Worm (Caenorhabditis elegans) whole organism, L4 larva: ENCODE results near the gene sdc-1.

ENCODE experiments used
- F26F4.8 ChIP-seq: fragments of 200-800 bp; sonication (Bioruptor generic); conservative IDR thresholded peaks from 2 replicates; pipeline ENCODE4 v1.3.6; 2022; ENCODE audit warnings: missing genetic modification characterization, missing compliant biosample characterization
- ZK337.2 ChIP-seq: fragments of 200-800 bp; sonication (Bioruptor generic); IDR thresholded peaks from 2 replicates; pipeline ENCODE4 v1.3.6; 2022; ENCODE audit warnings: missing genetic modification reagents, missing genetic modification characterization, missing compliant biosample characterization
- ZK546.5 ChIP-seq, 2 experiments: sonication (generic microtip); optimal IDR thresholded peaks; 2 replicates each; lab custom pipeline; 2017; ENCODE audit warnings: missing biosample characterization in 2 of 2, missing genetic modification characterization in 2 of 2
- aha-1 ChIP-seq: fragments of 150-350 bp; peaks from one replicate; lab custom pipeline; 2014; ENCODE audit warnings: missing biosample characterization, missing genetic modification characterization
- attf-4 ChIP-seq: sonication (generic microtip); optimal IDR thresholded peaks from 3 replicates; lab custom pipeline; 2017; ENCODE audit warnings: missing biosample characterization, missing genetic modification characterization
- ceh-44 ChIP-seq: fragments of 200-800 bp; sonication (Bioruptor generic); IDR thresholded peaks from 2 replicates; pipeline ENCODE4 v1.3.6; 2022; ENCODE audit warnings: missing genetic modification reagents, missing genetic modification characterization, missing compliant biosample characterization
- daf-19 ChIP-seq: fragments of 200-800 bp; sonication (Bioruptor generic); conservative IDR thresholded peaks from 2 replicates; pipeline ENCODE4 v1.3.6; 2022; ENCODE audit warnings: missing genetic modification characterization, missing compliant biosample characterization
- daf-8 ChIP-seq: fragments of 200-800 bp; sonication (Bioruptor generic); IDR thresholded peaks from 2 replicates; pipeline ENCODE4 v1.3.6; 2022; ENCODE audit warnings: missing genetic modification characterization, missing compliant biosample characterization
- dmd-6 ChIP-seq: fragments of 200-800 bp; sonication (Bioruptor generic); IDR thresholded peaks from 2 replicates; pipeline ENCODE4 v1.3.6; 2022; ENCODE audit warnings: missing genetic modification reagents, missing genetic modification characterization, missing compliant biosample characterization
- dmd-9 ChIP-seq: fragments of 200-800 bp; sonication (Bioruptor generic); IDR thresholded peaks from 2 replicates; pipeline ENCODE4 v1.3.6; 2022; ENCODE audit warnings: missing genetic modification reagents, missing genetic modification characterization, missing compliant biosample characterization
- duxl-1 ChIP-seq: sonication (generic microtip); optimal IDR thresholded peaks from 2 replicates; lab custom pipeline; 2016; ENCODE audit warnings: mild to moderate bottlenecking, missing genetic modification characterization, moderate library complexity, missing compliant biosample characterization; ENCODE audit not compliant: poor library complexity
- dve-1 ChIP-seq: sonication (generic microtip); optimal IDR thresholded peaks from 2 replicates; lab custom pipeline; 2017; ENCODE audit warnings: antibody characterized with exemption, mild to moderate bottlenecking, missing genetic modification characterization, missing compliant biosample characterization; ENCODE audit not compliant: insufficient read depth
- egl-43 ChIP-seq: fragments of 200-800 bp; sonication (Bioruptor generic); IDR thresholded peaks from 2 replicates; pipeline ENCODE4 v1.3.6; 2022; ENCODE audit warnings: missing genetic modification reagents, missing genetic modification characterization, missing compliant biosample characterization
- hlh-11 ChIP-seq: fragments of 200-800 bp; sonication (Bioruptor generic); optimal IDR thresholded peaks from 2 replicates; lab custom pipeline; 2018; ENCODE audit warnings: mild to moderate bottlenecking, missing genetic modification characterization, missing compliant biosample characterization
- hlh-30 ChIP-seq: sonication (generic microtip); optimal IDR thresholded peaks from 2 replicates; lab custom pipeline; 2017; ENCODE audit warnings: antibody characterized with exemption, mild to moderate bottlenecking, missing genetic modification characterization, missing compliant biosample characterization; ENCODE audit not compliant: insufficient read depth
- hmg-1.1 ChIP-seq: fragments of 200-800 bp; sonication (Bioruptor generic); IDR thresholded peaks from 2 replicates; pipeline ENCODE4 v1.3.6; 2022; ENCODE audit warnings: missing genetic modification reagents, missing genetic modification characterization, missing compliant biosample characterization
- lim-7 ChIP-seq: fragments of 200-800 bp; sonication (Bioruptor generic); IDR thresholded peaks from 2 replicates; pipeline ENCODE4 v1.3.6; 2022; ENCODE audit warnings: missing genetic modification characterization, missing compliant biosample characterization
- lin-29 ChIP-seq: fragments of 200-800 bp; sonication (Bioruptor generic); IDR thresholded peaks from 2 replicates; pipeline ENCODE4 v1.3.6; 2022; ENCODE audit warnings: missing genetic modification reagents, missing genetic modification characterization, missing compliant biosample characterization
- lin-38 ChIP-seq: fragments of 200-800 bp; sonication (Bioruptor generic); IDR thresholded peaks from 2 replicates; pipeline ENCODE4 v1.3.6; 2022; ENCODE audit warnings: missing genetic modification reagents, missing genetic modification characterization, missing compliant biosample characterization
- lin-39 ChIP-seq: fragments of 150-350 bp; optimal IDR thresholded peaks from 2 replicates; lab custom pipeline; 2014; ENCODE audit warnings: missing biosample characterization, missing genetic modification reagents, missing genetic modification characterization
- madf-9 ChIP-seq: fragments of 200-800 bp; sonication (Bioruptor generic); conservative IDR thresholded peaks from 2 replicates; pipeline ENCODE4 v1.3.6; 2022; ENCODE audit warnings: missing genetic modification reagents, missing genetic modification characterization, missing compliant biosample characterization
- mdt-29 ChIP-seq: fragments of 200-800 bp; sonication (Bioruptor generic); IDR thresholded peaks from 2 replicates; pipeline ENCODE4 v1.3.6; 2022; ENCODE audit warnings: missing genetic modification reagents, missing genetic modification characterization, missing compliant biosample characterization
- mxl-2 ChIP-seq: fragments of 200-800 bp; sonication (Bioruptor generic); conservative IDR thresholded peaks from 2 replicates; pipeline ENCODE4 v1.3.6; 2022; ENCODE audit warnings: missing genetic modification reagents, missing genetic modification characterization, missing compliant biosample characterization
- mxl-3 ChIP-seq: fragments of 200-800 bp; sonication (Bioruptor generic); optimal IDR thresholded peaks from 2 replicates; lab custom pipeline; 2018; ENCODE audit warnings: mild to moderate bottlenecking, missing genetic modification characterization, missing compliant biosample characterization
- nhr-111 ChIP-seq: fragments of 200-800 bp; sonication (Bioruptor generic); optimal IDR thresholded peaks from 2 replicates; lab custom pipeline; 2018; ENCODE audit warnings: mild to moderate bottlenecking, missing genetic modification characterization, missing compliant biosample characterization
- nhr-237 ChIP-seq: sonication (generic microtip); optimal IDR thresholded peaks from 2 replicates; lab custom pipeline; 2017; ENCODE audit warnings: missing biosample characterization, missing genetic modification characterization
- nhr-28 ChIP-seq: fragments of 150-350 bp; optimal IDR thresholded peaks from 2 replicates; lab custom pipeline; 2014; ENCODE audit warnings: missing biosample characterization, missing genetic modification characterization
- nhr-76 ChIP-seq: fragments of 150-350 bp; optimal IDR thresholded peaks from 2 replicates; lab custom pipeline; 2014; ENCODE audit warnings: missing biosample characterization, missing genetic modification characterization
- pha-4 ChIP-seq, 2 experiments: fragments of 150-350 bp in 1 of 2; fragments of 200-800 bp in 1 of 2; sonication (Bioruptor generic) in 1 of 2; IDR thresholded peaks in 1 of 2; optimal IDR thresholded peaks in 1 of 2; 2 replicates each; pipeline versions ENCODE4 v1.3.6 to Lab custom; 2014 to 2022; ENCODE audit warnings: missing genetic modification characterization in 2 of 2, missing genetic modification reagents in 2 of 2, missing biosample characterization in 1 of 2, missing compliant biosample characterization in 1 of 2
- php-3 ChIP-seq: fragments of 200-800 bp; sonication (Bioruptor generic); IDR thresholded peaks from 2 replicates; pipeline ENCODE4 v1.3.6; 2022; ENCODE audit warnings: missing genetic modification reagents, missing genetic modification characterization, missing compliant biosample characterization
- pqm-1 ChIP-seq: sonication (generic microtip); optimal IDR thresholded peaks from 2 replicates; lab custom pipeline; 2017; ENCODE audit warnings: missing biosample characterization, missing genetic modification characterization
- saeg-2 ChIP-seq: fragments of 200-800 bp; sonication (Bioruptor generic); IDR thresholded peaks from 2 replicates; pipeline ENCODE4 v1.3.6; 2022; ENCODE audit warnings: missing genetic modification reagents, missing genetic modification characterization, missing compliant biosample characterization
- set-16 ChIP-seq: fragments of 200-800 bp; sonication (Bioruptor generic); IDR thresholded peaks from 2 replicates; pipeline ENCODE4 v1.3.6; 2022; ENCODE audit warnings: missing genetic modification reagents, missing genetic modification characterization, missing compliant biosample characterization
- skn-1 ChIP-seq: fragments of 150-350 bp; optimal IDR thresholded peaks from 2 replicates; lab custom pipeline; 2014; ENCODE audit warnings: missing biosample characterization, missing genetic modification characterization
- snpc-4 ChIP-seq: fragments of 150-350 bp; optimal IDR thresholded peaks from 2 replicates; lab custom pipeline; 2014; ENCODE audit warnings: missing biosample characterization, missing genetic modification characterization
- spr-1 ChIP-seq: sonication (generic microtip); optimal IDR thresholded peaks from 2 replicates; lab custom pipeline; 2016; ENCODE audit warnings: mild to moderate bottlenecking, missing genetic modification characterization, missing compliant biosample characterization
- tag-97 ChIP-seq: fragments of 200-800 bp; sonication (Bioruptor generic); IDR thresholded peaks from 2 replicates; pipeline ENCODE4 v1.3.6; 2022; ENCODE audit warnings: missing genetic modification characterization, missing compliant biosample characterization
- unc-62 ChIP-seq, 3 experiments: fragments of 150-350 bp in 1 of 3; sonication (generic microtip); optimal IDR thresholded peaks in 2 of 3; peaks in 1 of 3; 1 replicate in 1 of 3; 2 replicates in 2 of 3; lab custom pipeline; 2014 to 2017; ENCODE audit warnings: missing biosample characterization in 3 of 3, missing genetic modification characterization in 3 of 3, missing genetic modification reagents in 3 of 3, missing genotype in 1 of 3

sdc-1 gene

DNA sequence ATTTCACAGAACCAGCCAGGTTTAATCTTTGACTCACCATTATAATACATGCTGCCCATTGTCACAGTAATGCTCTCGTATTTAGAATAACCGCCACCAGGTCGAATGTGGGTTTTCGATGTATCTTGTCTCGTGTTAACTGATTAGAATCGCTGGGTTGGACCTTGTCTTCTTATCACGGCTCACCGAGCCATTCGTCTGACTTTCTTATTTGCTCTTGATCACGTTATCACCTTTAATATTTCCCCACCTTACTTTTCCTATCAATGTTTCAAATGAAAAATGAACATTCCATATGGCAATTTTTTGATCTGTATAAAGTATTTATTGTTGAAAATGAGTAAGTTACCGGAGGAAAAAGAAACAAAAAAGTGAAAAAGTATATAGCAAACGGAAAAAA, 13.6 kb upstream of the sdc-1 start, which contains the start of gene sgk-1:
sgk-1 (minus strand) TSS at position 130 of the 400 bp plus-strand sequence.
- TF ChIP-seq hlh-11 (tag; lab: Kevin White, UChicago) (peak; percentile 44), dmd-6 (GFP tag; lab: Robert Waterston, UW) (0 out of 2 replicates have a peak, but pooled peaks have one; percentile 31), lin-38 (GFP tag; lab: Robert Waterston, UW) (no peak), duxl-1 (tag; lab: Kevin White, UChicago) (no peak), pqm-1 (tag; lab: Kevin White, UChicago) (peak; percentile 57), hlh-30 (tag; lab: Kevin White, UChicago) (peak; percentile 27), dve-1 (peak; percentile 40), unc-62 (GFP tag; optimal IDR thresholded peaks at IDR 0.05 in 1 of 2; lab: Kevin White, UChicago) (peak in 1 of 2 experiments; percentile 6), unc-62 (tag; optimal IDR thresholded peaks at IDR 0.05; lab: Kevin White, UChicago) (no peak), ceh-44 (GFP tag; lab: Robert Waterston, UW) (no peak)

DNA sequence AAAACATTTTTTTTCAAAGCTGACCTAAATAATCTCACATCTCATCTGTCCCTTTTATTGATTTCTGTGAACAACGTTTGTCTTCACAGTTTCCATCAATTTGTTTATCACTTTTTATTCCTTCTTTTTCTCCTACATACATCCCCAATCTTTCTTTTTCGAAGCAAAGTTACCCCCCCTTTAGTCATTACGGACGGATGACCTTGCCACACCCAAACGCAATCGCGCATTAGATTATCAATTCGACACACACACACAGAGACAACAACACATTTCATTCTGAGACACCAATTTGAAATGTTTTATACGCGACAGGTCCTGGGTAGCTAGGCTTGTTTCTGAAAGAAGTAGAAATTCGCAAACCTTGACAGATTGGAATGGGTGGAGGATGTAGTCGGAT, 12.3 kb upstream of the sdc-1 start:
- TF ChIP-seq unc-62 (GFP tag; optimal IDR thresholded peaks at IDR 0.05 in 1 of 2; lab: Kevin White, UChicago) (peak in 1 of 2 experiments; percentile 98), unc-62 (tag; optimal IDR thresholded peaks at IDR 0.05; lab: Kevin White, UChicago) (no peak), lin-29 (GFP tag; lab: Robert Waterston, UW) (no peak), hlh-30 (tag; lab: Kevin White, UChicago) (no peak), nhr-28 (tag; lab: Kevin White, UChicago) (peak; percentile 30), mxl-2 (GFP tag; lab: Robert Waterston, UW) (no peak), mxl-3 (GFP tag; lab: Kevin White, UChicago) (peak; percentile 2), lin-38 (GFP tag; lab: Robert Waterston, UW) (no peak), dmd-9 (GFP tag; lab: Robert Waterston, UW) (no peak)
- TF ChIP-seq, all 104 proteins: peak for 3

DNA sequence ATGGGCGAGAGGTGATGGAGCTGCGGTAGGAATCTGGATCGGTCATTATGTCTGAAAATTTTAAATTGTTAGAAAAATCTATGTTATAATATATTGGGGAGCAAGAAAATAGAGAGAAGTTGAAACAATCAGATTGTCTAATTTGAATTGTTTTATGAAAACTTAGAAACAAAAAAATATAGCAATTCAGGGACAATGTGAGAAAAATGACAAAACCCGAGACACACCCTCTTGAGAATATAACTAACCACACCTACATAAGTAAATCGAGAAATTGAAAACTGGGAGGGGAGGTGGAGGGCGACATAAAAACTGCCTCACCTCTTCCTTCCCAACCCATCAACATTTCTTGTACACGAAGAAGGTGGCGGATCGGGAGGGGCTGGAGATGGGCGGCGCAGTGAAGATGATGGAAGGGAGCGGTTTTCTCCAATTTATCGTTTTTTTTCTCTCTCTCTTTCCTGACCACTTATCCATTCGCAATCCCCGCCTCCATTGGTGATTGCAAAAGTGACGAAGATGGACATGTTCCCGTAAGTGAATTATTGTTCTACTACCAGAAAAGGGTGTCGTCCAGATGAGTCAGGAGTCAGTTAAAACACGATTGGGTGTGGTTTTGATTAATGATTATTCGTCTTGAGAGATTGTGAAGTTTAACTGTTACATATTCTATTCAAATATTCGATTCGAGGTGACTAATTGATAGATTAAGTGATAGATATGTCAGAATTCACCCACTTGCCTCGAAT, 9.8 kb upstream of the sdc-1 start, which contains the start of gene mua-6:
mua-6 (minus strand) TSS at position 51 of the 749 bp plus-strand sequence.
- TF ChIP-seq nhr-237 (tag; lab: Kevin White, UChicago) (no peak), lim-7 (GFP tag; lab: Robert Waterston, UW) (no peak), lin-39 (tag; lab: Kevin White, UChicago) (no peak), madf-9 (GFP tag; lab: Robert Waterston, UW) (no peak), spr-1 (tag; lab: Kevin White, UChicago) (no peak), ZK337.2 (GFP tag; lab: Robert Waterston, UW) (no peak), nhr-111 (GFP tag; lab: Kevin White, UChicago) (no peak), ZK546.5 (tag; optimal IDR thresholded peaks at IDR 0.05; lab: Kevin White, UChicago) (no peak), php-3 (GFP tag; lab: Robert Waterston, UW) (no peak), aha-1 (no peak), dmd-9 (GFP tag; lab: Robert Waterston, UW) (no peak), daf-19 (no peak), tag-97 (GFP tag; lab: Robert Waterston, UW) (no peak), unc-62 (GFP tag; optimal IDR thresholded peaks at IDR 0.05 in 1 of 2; lab: Kevin White, UChicago) (peak in 1 of 2 experiments; percentile 12), unc-62 (tag; optimal IDR thresholded peaks at IDR 0.05; lab: Kevin White, UChicago) (no peak), hmg-1.1 (GFP tag; lab: Robert Waterston, UW) (no peak), mdt-29 (GFP tag; lab: Robert Waterston, UW) (no peak), snpc-4 (tag; lab: Kevin White, UChicago) (no peak), mxl-3 (GFP tag; lab: Kevin White, UChicago) (peak; percentile 40), saeg-2 (GFP tag; lab: Robert Waterston, UW) (no peak), hlh-30 (tag; lab: Kevin White, UChicago) (no peak), skn-1 (tag; lab: Kevin White, UChicago) (no peak), egl-43 (GFP tag; lab: Robert Waterston, UW) (no peak), set-16 (GFP tag; lab: Robert Waterston, UW) (0 out of 2 replicates have a peak, but pooled peaks have one; percentile 6), daf-8 (GFP tag; lab: Robert Waterston, UW) (no peak), dve-1 (no peak), attf-4 (tag; lab: Kevin White, UChicago) (no peak), nhr-76 (tag; lab: Kevin White, UChicago) (no peak), F26F4.8 (GFP tag; lab: Robert Waterston, UW) (no peak), pha-4 (GFP tag; IDR thresholded peaks at IDR 0.05; lab: Robert Waterston, UW) (no peak), pha-4 (tag; optimal IDR thresholded peaks at IDR 0.05; lab: Kevin White, UChicago) (no peak), dmd-6 (GFP tag; lab: Robert Waterston, UW) (0 out of 2 replicates have a peak, but pooled peaks have one; percentile 8)
